Fruit fly (Drosophila melanogaster): ENCODE results near the gene CG3857.

CG3857 gene

DNA sequence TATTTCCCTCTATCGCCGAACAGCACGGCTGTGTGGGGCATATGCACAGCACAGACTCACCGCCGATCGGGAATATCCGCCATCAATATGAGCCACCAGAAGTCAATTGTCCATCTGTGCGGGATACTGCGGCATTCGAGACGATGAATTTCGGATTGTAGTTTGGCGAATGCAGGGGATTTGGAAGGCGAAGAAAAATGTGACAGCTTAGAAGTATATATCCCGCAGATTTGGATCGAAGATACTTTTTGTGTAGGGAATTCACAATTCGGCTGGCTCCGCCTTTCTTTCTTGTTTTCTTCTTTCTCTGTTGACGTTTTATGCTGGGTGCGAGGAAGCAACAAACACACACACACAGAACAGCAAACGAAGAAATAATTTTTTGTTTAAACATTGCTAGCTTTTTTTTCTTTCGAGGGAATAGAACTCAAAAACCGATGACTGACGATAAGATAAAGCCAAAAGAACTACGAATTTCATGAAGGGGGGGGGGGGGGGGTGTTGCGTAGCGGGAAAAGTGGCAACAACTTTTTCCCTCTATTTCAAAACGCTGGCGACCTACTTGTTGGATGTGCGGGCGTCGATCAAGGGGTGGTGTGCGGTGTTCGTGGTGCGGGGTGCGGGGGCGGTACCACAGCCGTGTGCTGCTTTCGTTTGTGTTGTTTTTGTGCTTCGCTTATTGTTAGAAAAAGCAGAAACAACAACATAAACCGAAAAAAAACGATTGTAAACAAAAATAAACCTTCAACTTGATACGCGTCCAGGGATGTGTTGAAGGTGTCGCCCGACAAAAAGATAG, 44.5 kb upstream of the CG3857 start (continued):
- no peak for TF ChIP-seq Max (GFP tag; optimal IDR thresholded peaks at IDR 0.05)
- TF ChIP-seq CG34422 (GFP tag; IDR thresholded peaks at IDR 0.05): peak; percentile 73; the same call in 1 of the 3 replicates
- TF ChIP-seq H15 (GFP tag; IDR thresholded peaks at IDR 0.05): peak; percentile 69
- peak; percentile 61 for TF ChIP-seq Rfx (GFP tag; IDR thresholded peaks at IDR 0.05)
- TF ChIP-seq Usf (GFP tag; optimal IDR thresholded peaks at IDR 0.05): peak; percentile 76
- 0 out of 3 replicates have a peak, but pooled peaks have one; percentile 29 for TF ChIP-seq otp (GFP tag; IDR thresholded peaks at IDR 0.05)
- peak; percentile 82 for TF ChIP-seq jigr1 (GFP tag; IDR thresholded peaks at IDR 0.05)
- peak; percentile 24 for TF ChIP-seq HmgD (GFP tag; optimal IDR thresholded peaks at IDR 0.05)
- TF ChIP-seq Scr (GFP tag; IDR thresholded peaks at IDR 0.05; ENCODE audit: partially characterized antibody): no peak
- peak; percentile 52; the same call in 1 of the 2 replicates for TF ChIP-seq gt (GFP tag; IDR thresholded peaks at IDR 0.05)
- TF ChIP-seq CG10979 (tag; optimal IDR thresholded peaks at IDR 0.05): peak; percentile 79
- peak; percentile 7 for TF ChIP-seq fd64A (GFP tag; optimal IDR thresholded peaks at IDR 0.05)
- peak; percentile 87 for TF ChIP-seq gem (tag; optimal IDR thresholded peaks at IDR 0.05)
- TF ChIP-seq CG13894 (tag; optimal IDR thresholded peaks at IDR 0.05): no peak
- TF ChIP-seq sens-2 (GFP tag; IDR thresholded peaks at IDR 0.05): peak; percentile 54; the same call in 1 of the 2 replicates
- peak; percentile 86 for TF ChIP-seq shn (GFP tag; optimal IDR thresholded peaks at IDR 0.05)
- peak; percentile 60 for TF ChIP-seq CG10543 (GFP tag; optimal IDR thresholded peaks at IDR 0.05)
- TF ChIP-seq CG9797 (GFP tag; optimal IDR thresholded peaks at IDR 0.05): peak; percentile 0
- TF ChIP-seq Optix (GFP tag; IDR thresholded peaks at IDR 0.05): peak; percentile 82
- TF ChIP-seq CG7745 (tag; optimal IDR thresholded peaks at IDR 0.05): no peak
- TF ChIP-seq maf-S (GFP tag; optimal IDR thresholded peaks at IDR 0.05): peak; percentile 39
- peak; percentile 85 for TF ChIP-seq CG8924 (tag; optimal IDR thresholded peaks at IDR 0.05)
- peak; percentile 40; the same call in 1 of the 2 replicates for TF ChIP-seq CG4360 (GFP tag; IDR thresholded peaks at IDR 0.05)
- TF ChIP-seq dati (GFP tag; IDR thresholded peaks at IDR 0.05): peak; percentile 2; the same call in 1 of the 2 replicates
- TF ChIP-seq ERR (GFP tag; optimal IDR thresholded peaks at IDR 0.05): no peak
- TF ChIP-seq CG2875 (GFP tag; optimal IDR thresholded peaks at IDR 0.05): peak; percentile 61
- no peak for TF ChIP-seq usp (GFP tag; optimal IDR thresholded peaks at IDR 0.05)
- peak; percentile 16 for TF ChIP-seq dmrt11E (tag; optimal IDR thresholded peaks at IDR 0.05)
- TF ChIP-seq MESR4 (GFP tag; optimal IDR thresholded peaks at IDR 0.05): no peak
- peak; percentile 16 for TF ChIP-seq Fer2 (tag; optimal IDR thresholded peaks at IDR 0.05)
- TF ChIP-seq CG3163 (GFP tag; optimal IDR thresholded peaks at IDR 0.05): peak; percentile 48
- peak; percentile 53 for TF ChIP-seq CG7372 (GFP tag; IDR thresholded peaks at IDR 0.05)
- no peak for TF ChIP-seq ac (GFP tag; optimal IDR thresholded peaks at IDR 0.05)
- TF ChIP-seq ems (GFP tag; optimal IDR thresholded peaks at IDR 0.05): peak; percentile 64
- TF ChIP-seq dan (GFP tag; IDR thresholded peaks at IDR 0.05): peak; percentile 44; the same call in 1 of the 2 replicates
- TF ChIP-seq CG6683 (GFP tag; optimal IDR thresholded peaks at IDR 0.05): no peak
- TF ChIP-seq rib (GFP tag; IDR thresholded peaks at IDR 0.05): 0 out of 2 replicates have a peak, but pooled peaks have one; percentile 9
- TF ChIP-seq CG13296 (GFP tag; optimal IDR thresholded peaks at IDR 0.05): peak; percentile 35
- TF ChIP-seq CG1792 (GFP tag; optimal IDR thresholded peaks at IDR 0.05): peak; percentile 60
- peak; percentile 72 for TF ChIP-seq CG17829 (tag; optimal IDR thresholded peaks at IDR 0.05)
- no peak for TF ChIP-seq gro (GFP tag; optimal IDR thresholded peaks at IDR 0.05)
- no peak for TF ChIP-seq gcm2 (GFP tag; optimal IDR thresholded peaks at IDR 0.05)
- peak; percentile 85 for TF ChIP-seq stc (GFP tag; IDR thresholded peaks at IDR 0.05)
- TF ChIP-seq CG2120 (GFP tag; optimal IDR thresholded peaks at IDR 0.05): peak; percentile 83
- peak; percentile 82 for TF ChIP-seq CG13424 (tag; optimal IDR thresholded peaks at IDR 0.05)
- TF ChIP-seq NfI (GFP tag; optimal IDR thresholded peaks at IDR 0.05): peak; percentile 73
- peak; percentile 23 for TF ChIP-seq Ravus (GFP tag; IDR thresholded peaks at IDR 0.05)
- TF ChIP-seq Sry-β (GFP tag; optimal IDR thresholded peaks at IDR 0.05): no peak

Measured in whole organism, embryonic.